Worm (Caenorhabditis elegans): ENCODE measurements around the gene inpp-1.

- TF ChIP-seq lin-39 (tag; optimal IDR thresholded peaks at IDR 0.05) (no peak), ztf-11 (tag; optimal IDR thresholded peaks at IDR 0.05) (no peak), nhr-129 (tag; optimal IDR thresholded peaks at IDR 0.05) (no peak), unc-62 (GFP tag; optimal IDR thresholded peaks at IDR 0.05) (no peak), lsy-2 (tag; optimal IDR thresholded peaks at IDR 0.05) (no peak)
Measured at ce11 chrIV:10781346-10781745, 7.6 kb upstream of the inpp-1 start.

Data from whole organism, L2 larva.